Fruit fly (Drosophila melanogaster) whole organism, embryonic: ENCODE measurements around the gene Polr1B.

Experiments used
- B-H1 ChIP-seq: fragments of 200-800 bp; sonication (Bioruptor generic); IDR thresholded peaks from 3 replicates; pipeline ENCODE4 v1.3.6; 2022; ENCODE audit warnings: missing biosample characterization, missing genetic modification characterization
- BEAF-32 ChIP-seq: fragments of 200-800 bp; sonication (Bioruptor generic); optimal IDR thresholded peaks from 3 replicates; lab custom pipeline; 2017; ENCODE audit warnings: missing biosample characterization, missing genetic modification characterization, mild to moderate bottlenecking, moderate library complexity, missing genetic modification reagents
- CG10267 ChIP-seq: fragments of 200-800 bp; sonication (Bioruptor generic); optimal IDR thresholded peaks from 2 replicates; lab custom pipeline; 2018; ENCODE audit warnings: missing biosample characterization, mild to moderate bottlenecking, missing genetic modification characterization, moderate library complexity
- CG11504 ChIP-seq: fragments of 200-800 bp; sonication (Bioruptor generic); optimal IDR thresholded peaks from 3 replicates; lab custom pipeline; 2019; ENCODE audit warnings: missing biosample characterization, mild to moderate bottlenecking, missing genetic modification characterization, moderate library complexity
- CG12744 ChIP-seq: fragments of 200-800 bp; sonication (Bioruptor generic); optimal IDR thresholded peaks from 2 replicates; lab custom pipeline; 2016; ENCODE audit warnings: missing biosample characterization, missing genetic modification characterization
- CG12942 ChIP-seq: fragments of 200-800 bp; sonication (Bioruptor generic); optimal IDR thresholded peaks from 3 replicates; lab custom pipeline; 2016; ENCODE audit warnings: missing biosample characterization, missing genetic modification characterization
- CG14014 ChIP-seq: fragments of 200-800 bp; sonication (Bioruptor generic); IDR thresholded peaks from 2 replicates; pipeline ENCODE4 v1.3.6; 2022; ENCODE audit warnings: missing biosample characterization, missing genetic modification characterization
- CG15269 ChIP-seq: fragments of 200-800 bp; sonication (Bioruptor generic); optimal IDR thresholded peaks from 2 replicates; lab custom pipeline; 2018; ENCODE audit warnings: missing biosample characterization, mild to moderate bottlenecking, missing genetic modification characterization, moderate library complexity
- CG15696 ChIP-seq: fragments of 200-800 bp; sonication (Bioruptor generic); optimal IDR thresholded peaks from 2 replicates; lab custom pipeline; 2019; ENCODE audit warnings: missing biosample characterization, mild to moderate bottlenecking, missing genetic modification characterization, moderate library complexity
- CG2678 ChIP-seq: fragments of 200-800 bp; sonication (Bioruptor generic); optimal IDR thresholded peaks from 3 replicates; lab custom pipeline; 2019; ENCODE audit warnings: missing biosample characterization, mild to moderate bottlenecking, missing genetic modification characterization, moderate library complexity
- CG31365 ChIP-seq: fragments of 200-800 bp; sonication (Bioruptor generic); optimal IDR thresholded peaks from 2 replicates; lab custom pipeline; 2018; ENCODE audit warnings: missing biosample characterization, mild to moderate bottlenecking, missing genetic modification characterization
- CG33213 ChIP-seq: fragments of 200-800 bp; sonication (Bioruptor generic); optimal IDR thresholded peaks from 3 replicates; lab custom pipeline; 2016; ENCODE audit warnings: missing biosample characterization, missing genetic modification characterization
- CG4707 ChIP-seq: fragments of 200-800 bp; sonication (Bioruptor generic); optimal IDR thresholded peaks from 2 replicates; lab custom pipeline; 2018; ENCODE audit warnings: missing biosample characterization, mild to moderate bottlenecking, missing genetic modification characterization, moderate library complexity
- CG5180 ChIP-seq: fragments of 200-800 bp; sonication (Bioruptor generic); optimal IDR thresholded peaks from 3 replicates; lab custom pipeline; 2017; ENCODE audit warnings: missing biosample characterization, missing genetic modification characterization, mild to moderate bottlenecking, moderate library complexity, missing genetic modification reagents
- CG6683 ChIP-seq: fragments of 200-800 bp; sonication (Bioruptor generic); optimal IDR thresholded peaks from 2 replicates; lab custom pipeline; 2017; ENCODE audit warnings: missing biosample characterization, mild to moderate bottlenecking, missing genetic modification characterization, missing genetic modification reagents
- CG8281 ChIP-seq: fragments of 200-800 bp; sonication (Bioruptor generic); optimal IDR thresholded peaks from 2 replicates; lab custom pipeline; 2018; ENCODE audit warnings: missing biosample characterization, mild to moderate bottlenecking, missing genetic modification characterization, moderate library complexity
- CHES-1-like ChIP-seq: fragments of 200-800 bp; sonication (Bioruptor generic); optimal IDR thresholded peaks from 2 replicates; lab custom pipeline; 2016; ENCODE audit warnings: missing biosample characterization, missing genetic modification characterization
- CTCF ChIP-seq: fragments of 200-800 bp; sonication (Bioruptor generic); optimal IDR thresholded peaks from 2 replicates; lab custom pipeline; 2017; ENCODE audit warnings: missing biosample characterization, mild to moderate bottlenecking, missing genetic modification characterization, moderate library complexity
- Deaf1 ChIP-seq: fragments of 200-800 bp; optimal IDR thresholded peaks from 3 replicates; lab custom pipeline; 2019; ENCODE audit warnings: missing biosample characterization, mild to moderate bottlenecking, missing genetic modification characterization, moderate library complexity
- Dek ChIP-seq: fragments of 200-800 bp; sonication (Bioruptor generic); optimal IDR thresholded peaks from 3 replicates; lab custom pipeline; 2019; ENCODE audit warnings: missing biosample characterization, mild to moderate bottlenecking, missing genetic modification characterization, moderate library complexity
- Doc2 ChIP-seq: fragments of 200-800 bp; sonication (Bioruptor generic); IDR thresholded peaks from 2 replicates; pipeline ENCODE4 v1.3.6; 2022; ENCODE audit warnings: missing biosample characterization, missing genetic modification characterization
- Doc3 ChIP-seq: fragments of 200-800 bp; sonication (Bioruptor generic); IDR thresholded peaks from 3 replicates; pipeline ENCODE4 v1.3.6; 2022; ENCODE audit warnings: missing biosample characterization, missing genetic modification characterization; ENCODE audit not compliant: partially characterized antibody
- Gsc ChIP-seq: fragments of 200-800 bp; sonication (Bioruptor generic); IDR thresholded peaks from 2 replicates; pipeline ENCODE4 v1.3.6; 2022; ENCODE audit warnings: missing biosample characterization, missing genetic modification characterization
- HmgZ ChIP-seq: fragments of 200-800 bp; sonication (Bioruptor generic); optimal IDR thresholded peaks from 2 replicates; lab custom pipeline; 2018; ENCODE audit warnings: missing biosample characterization, mild to moderate bottlenecking, missing genetic modification characterization
- Hmr ChIP-seq: fragments of 200-800 bp; sonication (Bioruptor generic); optimal IDR thresholded peaks from 3 replicates; lab custom pipeline; 2017; ENCODE audit warnings: mild to moderate bottlenecking, missing biosample characterization, missing genetic modification reagents, missing genetic modification characterization
- Hsf ChIP-seq: fragments of 200-800 bp; sonication (Bioruptor generic); optimal IDR thresholded peaks from 3 replicates; lab custom pipeline; 2016; ENCODE audit warnings: missing biosample characterization, missing genetic modification characterization
- MTF-1 ChIP-seq: fragments of 200-800 bp; sonication (Bioruptor generic); optimal IDR thresholded peaks from 2 replicates; lab custom pipeline; 2018; ENCODE audit warnings: missing biosample characterization, mild to moderate bottlenecking, missing genetic modification characterization, borderline replicate concordance
- Scr ChIP-seq: fragments of 200-800 bp; sonication (Bioruptor generic); IDR thresholded peaks from 2 replicates; pipeline ENCODE4 v1.3.6; 2022; ENCODE audit warnings: missing biosample characterization, missing genetic modification characterization; ENCODE audit not compliant: partially characterized antibody
- Stat92E ChIP-seq, 3 experiments: fragments of >200 bp in 2 of 3; fragments of 200-800 bp in 1 of 3; sonication (Bioruptor generic) in 1 of 3; optimal IDR thresholded peaks; 2 replicates each; lab custom pipeline; 2017 to 2019; ENCODE audit warnings: missing biosample characterization in 3 of 3, missing genetic modification characterization in 3 of 3, mild to moderate bottlenecking in 1 of 3, moderate library complexity in 1 of 3
- az2 ChIP-seq: fragments of 200-800 bp; sonication (Bioruptor generic); optimal IDR thresholded peaks from 3 replicates; lab custom pipeline; 2016; ENCODE audit warnings: missing biosample characterization, missing genetic modification characterization
- chm ChIP-seq: fragments of 200-800 bp; sonication (Bioruptor generic); IDR thresholded peaks from 2 replicates; pipeline ENCODE4 v1.3.6; 2022; ENCODE audit warnings: missing biosample characterization, missing genetic modification characterization
- crp ChIP-seq, 2 experiments: fragments of 200-800 bp; sonication (Bioruptor generic); optimal IDR thresholded peaks; 2 replicates in 1 of 2; 3 replicates in 1 of 2; lab custom pipeline; 2017; ENCODE audit warnings: missing biosample characterization in 2 of 2, missing genetic modification characterization in 2 of 2, mild to moderate bottlenecking in 1 of 2, moderate library complexity in 1 of 2
- gfzf ChIP-seq: fragments of 200-800 bp; sonication (Bioruptor generic); optimal IDR thresholded peaks from 2 replicates; lab custom pipeline; 2016; ENCODE audit warnings: missing biosample characterization, mild to moderate bottlenecking, missing genetic modification characterization, moderate library complexity
- hb ChIP-seq: fragments of 200-800 bp; sonication (Bioruptor generic); IDR thresholded peaks from 3 replicates; pipeline ENCODE4 v1.3.6; 2022; ENCODE audit warnings: missing biosample characterization, missing genetic modification characterization; ENCODE audit not compliant: partially characterized antibody
- hth ChIP-seq: fragments of >200 bp; optimal IDR thresholded peaks from 2 replicates; lab custom pipeline; 2017; ENCODE audit warnings: inconsistent platforms
- jumu ChIP-seq: fragments of 200-800 bp; sonication (Bioruptor generic); optimal IDR thresholded peaks from 3 replicates; lab custom pipeline; 2016; ENCODE audit warnings: missing biosample characterization, missing genetic modification characterization
- kah ChIP-seq: fragments of 200-800 bp; sonication (Bioruptor generic); optimal IDR thresholded peaks from 2 replicates; lab custom pipeline; 2018; ENCODE audit warnings: missing biosample characterization, mild to moderate bottlenecking, missing genetic modification characterization
- kay ChIP-seq: fragments of 200-800 bp; sonication (Bioruptor generic); optimal IDR thresholded peaks from 2 replicates; lab custom pipeline; 2016; ENCODE audit warnings: missing biosample characterization, missing genetic modification characterization
- knrl ChIP-seq: fragments of 200-800 bp; sonication (Bioruptor generic); IDR thresholded peaks from 3 replicates; pipeline ENCODE4 v1.3.6; 2022; ENCODE audit warnings: missing biosample characterization, missing genetic modification characterization; ENCODE audit not compliant: partially characterized antibody
- lab ChIP-seq: fragments of 200-800 bp; sonication (Bioruptor generic); optimal IDR thresholded peaks from 3 replicates; lab custom pipeline; 2017; ENCODE audit warnings: missing biosample characterization, missing genetic modification characterization, mild to moderate bottlenecking, moderate library complexity, missing genetic modification reagents
- oc ChIP-seq: fragments of 200-800 bp; sonication (Bioruptor generic); optimal IDR thresholded peaks from 2 replicates; lab custom pipeline; 2018; ENCODE audit warnings: missing biosample characterization, mild to moderate bottlenecking, missing genetic modification characterization, moderate library complexity
- run ChIP-seq: fragments of 200-800 bp; sonication (Bioruptor generic); optimal IDR thresholded peaks from 3 replicates; lab custom pipeline; 2018; ENCODE audit warnings: missing biosample characterization, mild to moderate bottlenecking, missing genetic modification characterization
- sens ChIP-seq: fragments of 200-800 bp; sonication (Bioruptor generic); peaks from one replicate; lab custom pipeline; 2016; ENCODE audit warnings: missing biosample characterization, missing genetic modification characterization
- sug ChIP-seq: fragments of 200-800 bp; optimal IDR thresholded peaks from 2 replicates; lab custom pipeline; 2019; ENCODE audit warnings: missing biosample characterization, mild to moderate bottlenecking, missing genetic modification characterization, moderate library complexity
- tap ChIP-seq: fragments of 200-800 bp; optimal IDR thresholded peaks from 3 replicates; lab custom pipeline; 2019; ENCODE audit warnings: missing biosample characterization, mild to moderate bottlenecking, missing genetic modification characterization, moderate library complexity
- tna ChIP-seq: fragments of 200-800 bp; sonication (Bioruptor generic); IDR thresholded peaks from 2 replicates; pipeline ENCODE4 v1.3.6; 2022; ENCODE audit warnings: missing biosample characterization, missing genetic modification characterization; ENCODE audit not compliant: partially characterized antibody
- trem ChIP-seq: fragments of 200-800 bp; optimal IDR thresholded peaks from 3 replicates; lab custom pipeline; 2019; ENCODE audit warnings: missing biosample characterization, mild to moderate bottlenecking, missing genetic modification characterization, moderate library complexity
- vfl ChIP-seq: fragments of 200-800 bp; sonication (Bioruptor generic); optimal IDR thresholded peaks from 2 replicates; lab custom pipeline; 2016; ENCODE audit warnings: missing biosample characterization, missing genetic modification characterization

Polr1B gene

dm6 chr2L:421119-421821 is 17.2 kb downstream of the Polr1B start, which contains the start of the genes CG11885 and CG13692 (continued):
- no peak for TF ChIP-seq Doc2 (GFP tag; lab: Robert Waterston, UW)
- TF ChIP-seq kah (GFP tag; lab: Kevin White, UChicago) = no peak
- peak; percentile 97 for TF ChIP-seq Scr (GFP tag; lab: Robert Waterston, UW)
- TF ChIP-seq jumu (GFP tag; lab: Kevin White, UChicago) = no peak
- no peak for TF ChIP-seq CG5180 (GFP tag; lab: Kevin White, UChicago)
- peak; percentile 45 for TF ChIP-seq tap (tag; lab: Kevin White, UChicago)
- peak; percentile 24 for TF ChIP-seq MTF-1
- TF ChIP-seq CG15696 (tag; lab: Kevin White, UChicago) = peak; percentile 27
- TF ChIP-seq Stat92E (GFP tag; optimal IDR thresholded peaks at IDR 0.05; lab: Kevin White, UChicago) = peak in 1 of 3 experiments; percentile 4
- peak; percentile 76 for TF ChIP-seq CG8281 (tag; lab: Kevin White, UChicago)
- TF ChIP-seq CG10267 (tag; lab: Kevin White, UChicago) = peak; percentile 67
- no peak for TF ChIP-seq run (tag; lab: Kevin White, UChicago)
- peak; percentile 35 for TF ChIP-seq kay
- peak; percentile 32 for TF ChIP-seq CG2678 (tag; lab: Kevin White, UChicago)
- TF ChIP-seq CG15269 (tag; lab: Kevin White, UChicago) = peak; percentile 33
- TF ChIP-seq CG4707 (GFP tag; lab: Kevin White, UChicago) = peak; percentile 1
- TF ChIP-seq hb (GFP tag; lab: Robert Waterston, UW) = peak; percentile 95
- TF ChIP-seq oc (tag; lab: Kevin White, UChicago) = peak; percentile 13
- peak; percentile 4 for TF ChIP-seq CG31365
- TF ChIP-seq Deaf1 = peak; percentile 65
- peak; percentile 55 for TF ChIP-seq CG11504 (tag; lab: Kevin White, UChicago)
- TF ChIP-seq sens = peak; percentile 95
- no peak for TF ChIP-seq Gsc (GFP tag; lab: Robert Waterston, UW)
- peak; percentile 68 for TF ChIP-seq CHES-1-like (GFP tag; lab: Kevin White, UChicago)
- peak; percentile 97 for TF ChIP-seq knrl (GFP tag; lab: Robert Waterston, UW)
- peak; percentile 79 for TF ChIP-seq gfzf (GFP tag; lab: Kevin White, UChicago)
- peak; percentile 98 for TF ChIP-seq BEAF-32
- TF ChIP-seq sug (tag; lab: Kevin White, UChicago) = peak; percentile 62
- no peak for TF ChIP-seq hth (lab: Kevin White, UChicago)
- TF ChIP-seq tna = peak; percentile 95
- 0 out of 2 replicates have a peak, but pooled peaks have one; percentile 28 for TF ChIP-seq CG14014 (GFP tag; lab: Robert Waterston, UW)
- peak; percentile 71 for TF ChIP-seq Hmr (GFP tag; lab: Kevin White, UChicago)
- TF ChIP-seq az2 = peak; percentile 21
- TF ChIP-seq chm (GFP tag; lab: Robert Waterston, UW) = peak; percentile 22; the same call in 1 of the 2 replicates
- TF ChIP-seq B-H1 = no peak
- peak; percentile 95 for TF ChIP-seq CTCF (GFP tag; lab: Kevin White, UChicago)
- TF ChIP-seq CG6683 = peak; percentile 11
- peak in 1 of 2 experiments; percentile 9 for TF ChIP-seq crp (GFP tag; optimal IDR thresholded peaks at IDR 0.05; lab: Kevin White, UChicago)
- peak; percentile 90 for TF ChIP-seq trem
- peak; percentile 8 for TF ChIP-seq Hsf (GFP tag; lab: Kevin White, UChicago)
- peak; percentile 99 for TF ChIP-seq Doc3
- peak; percentile 53 for TF ChIP-seq CG33213 (GFP tag; lab: Kevin White, UChicago)
- peak; percentile 67 for TF ChIP-seq Dek (tag; lab: Kevin White, UChicago)
- TF ChIP-seq CG12942 = peak; percentile 19
- peak; percentile 30 for TF ChIP-seq CG12744 (GFP tag; lab: Kevin White, UChicago)
- TF ChIP-seq lab = peak; percentile 60
- TF ChIP-seq HmgZ (tag; lab: Kevin White, UChicago) = peak; percentile 83
- peak; percentile 43 for TF ChIP-seq vfl (GFP tag; lab: Kevin White, UChicago)
